Worm (Caenorhabditis elegans) whole organism, L2 larva: Measurements from ENCODE around the gene F43D2.7.

Experiments used
- C34F6.9 ChIP-seq: fragments of 150-350 bp; optimal IDR thresholded peaks from 2 replicates; lab custom pipeline; 2014; ENCODE audit warnings: missing biosample characterization, missing genetic modification characterization
- F13H6.1 ChIP-seq: sonication (generic microtip); optimal IDR thresholded peaks from 2 replicates; lab custom pipeline; 2016; ENCODE audit warnings: missing genetic modification characterization, missing compliant biosample characterization
- R02D3.7 ChIP-seq: fragments of 150-350 bp; optimal IDR thresholded peaks from 2 replicates; lab custom pipeline; 2014; ENCODE audit warnings: missing biosample characterization, missing genetic modification characterization
- alr-1 ChIP-seq: fragments of 150-350 bp; optimal IDR thresholded peaks from 2 replicates; lab custom pipeline; 2014; ENCODE audit warnings: missing biosample characterization, missing genetic modification characterization
- ama-1 ChIP-seq: fragments of 150-350 bp; optimal IDR thresholded peaks from 2 replicates; lab custom pipeline; 2018; ENCODE audit warnings: inconsistent platforms
- blmp-1 ChIP-seq: sonication (generic microtip); optimal IDR thresholded peaks from 2 replicates; lab custom pipeline; 2017; ENCODE audit warnings: missing genetic modification characterization, mild to moderate bottlenecking, missing compliant biosample characterization, antibody characterized with exemption, moderate library complexity; ENCODE audit not compliant: insufficient read depth
- ceh-16 ChIP-seq: fragments of 150-350 bp; optimal IDR thresholded peaks from 2 replicates; lab custom pipeline; 2014; ENCODE audit warnings: missing biosample characterization, missing genetic modification characterization
- ceh-82 ChIP-seq: fragments of 150-350 bp; optimal IDR thresholded peaks from 2 replicates; lab custom pipeline; 2014; ENCODE audit warnings: missing biosample characterization, missing genetic modification characterization
- crh-2 ChIP-seq: sonication (generic microtip); optimal IDR thresholded peaks from 2 replicates; lab custom pipeline; 2017; ENCODE audit warnings: missing biosample characterization, missing genetic modification characterization
- dmd-4 ChIP-seq: sonication (generic microtip); optimal IDR thresholded peaks from 2 replicates; lab custom pipeline; 2017; ENCODE audit warnings: missing biosample characterization, missing genetic modification characterization
- egl-27 ChIP-seq: sonication (generic microtip); optimal IDR thresholded peaks from 3 replicates; lab custom pipeline; 2017; ENCODE audit warnings: missing biosample characterization, missing genetic modification reagents, missing genetic modification characterization
- elt-1 ChIP-seq: fragments of 150-350 bp; optimal IDR thresholded peaks from 2 replicates; lab custom pipeline; 2014; ENCODE audit warnings: missing biosample characterization, missing genetic modification characterization
- elt-3 ChIP-seq: sonication (generic microtip); optimal IDR thresholded peaks from 2 replicates; lab custom pipeline; 2017; ENCODE audit warnings: missing biosample characterization, missing genetic modification characterization
- fos-1 ChIP-seq: fragments of 150-350 bp; optimal IDR thresholded peaks from 2 replicates; lab custom pipeline; 2014; ENCODE audit warnings: missing biosample characterization, missing genetic modification characterization
- gmeb-1 ChIP-seq: fragments of 150-350 bp; optimal IDR thresholded peaks from 2 replicates; lab custom pipeline; 2014; ENCODE audit warnings: missing biosample characterization, missing genetic modification characterization
- lin-11 ChIP-seq: fragments of 150-350 bp; sonication (generic microtip); optimal IDR thresholded peaks from 2 replicates; lab custom pipeline; 2014; ENCODE audit warnings: missing biosample characterization, missing genetic modification characterization, inconsistent platforms, mixed read lengths
- lin-39 ChIP-seq: fragments of 150-350 bp; optimal IDR thresholded peaks from 2 replicates; lab custom pipeline; 2014; ENCODE audit warnings: missing biosample characterization, missing genetic modification reagents, missing genetic modification characterization
- mab-5 ChIP-seq: fragments of 150-350 bp; optimal IDR thresholded peaks from 2 replicates; lab custom pipeline; 2014; ENCODE audit warnings: missing biosample characterization, missing genetic modification characterization
- mbf-1 ChIP-seq: sonication (generic microtip); optimal IDR thresholded peaks from 2 replicates; lab custom pipeline; 2017; ENCODE audit warnings: missing biosample characterization, missing genetic modification characterization
- mdl-1 ChIP-seq, 2 experiments: fragments of 150-350 bp in 1 of 2; sonication (generic microtip) in 1 of 2; optimal IDR thresholded peaks; 2 replicates each; lab custom pipeline; 2017; ENCODE audit warnings: missing biosample characterization in 2 of 2, missing genetic modification characterization in 2 of 2
- nhr-10 ChIP-seq: sonication (generic microtip); optimal IDR thresholded peaks from 2 replicates; lab custom pipeline; 2017; ENCODE audit warnings: missing biosample characterization, missing genetic modification characterization
- nhr-12 ChIP-seq: fragments of 150-350 bp; optimal IDR thresholded peaks from 2 replicates; lab custom pipeline; 2014; ENCODE audit warnings: missing biosample characterization, missing genetic modification characterization
- nhr-129 ChIP-seq: fragments of 150-350 bp; optimal IDR thresholded peaks from 2 replicates; lab custom pipeline; 2014; ENCODE audit warnings: missing biosample characterization, missing genetic modification characterization
- nhr-21 ChIP-seq: fragments of 150-350 bp; optimal IDR thresholded peaks from 2 replicates; lab custom pipeline; 2014; ENCODE audit warnings: missing biosample characterization, missing genetic modification characterization
- nhr-23 ChIP-seq: fragments of 150-350 bp; optimal IDR thresholded peaks from 2 replicates; lab custom pipeline; 2014; ENCODE audit warnings: missing biosample characterization, missing genetic modification reagents, missing genetic modification characterization
- nhr-25 ChIP-seq: fragments of 150-350 bp; sonication (generic microtip); optimal IDR thresholded peaks from 3 replicates; lab custom pipeline; 2014; ENCODE audit warnings: missing biosample characterization, missing genetic modification characterization
- nhr-6 ChIP-seq: fragments of 150-350 bp; optimal IDR thresholded peaks from 2 replicates; lab custom pipeline; 2014; ENCODE audit warnings: missing biosample characterization, missing genetic modification characterization
- nhr-77 ChIP-seq: fragments of 150-350 bp; optimal IDR thresholded peaks from 2 replicates; lab custom pipeline; 2014; ENCODE audit warnings: missing biosample characterization, missing genetic modification characterization
- peb-1 ChIP-seq: fragments of 150-350 bp; optimal IDR thresholded peaks from 2 replicates; lab custom pipeline; 2014; ENCODE audit warnings: missing biosample characterization, missing genetic modification characterization
- sem-4 ChIP-seq: fragments of 150-350 bp; optimal IDR thresholded peaks from 2 replicates; lab custom pipeline; 2014; ENCODE audit warnings: missing biosample characterization, missing genetic modification reagents, missing genetic modification characterization
- skn-1 ChIP-seq: sonication (generic microtip); optimal IDR thresholded peaks from 2 replicates; lab custom pipeline; 2017; ENCODE audit warnings: missing biosample characterization, missing genetic modification characterization
- sma-3 ChIP-seq: sonication (generic microtip); optimal IDR thresholded peaks from 2 replicates; lab custom pipeline; 2016; ENCODE audit warnings: missing genetic modification reagents, missing genetic modification characterization, missing compliant biosample characterization
- sma-9 ChIP-seq, 2 experiments: fragments of 150-350 bp in 1 of 2; sonication (generic microtip) in 1 of 2; optimal IDR thresholded peaks; 2 replicates each; lab custom pipeline; 2014 to 2016; ENCODE audit warnings: missing genetic modification characterization in 2 of 2, mild to moderate bottlenecking in 1 of 2, missing biosample characterization in 1 of 2, missing compliant biosample characterization in 1 of 2, missing genetic modification reagents in 1 of 2, moderate library complexity in 1 of 2
- snpc-4 ChIP-seq: fragments of 150-350 bp; optimal IDR thresholded peaks from 2 replicates; lab custom pipeline; 2014; ENCODE audit warnings: missing biosample characterization, missing genetic modification characterization
- unc-55 ChIP-seq: fragments of 150-350 bp; sonication (generic microtip); optimal IDR thresholded peaks from 3 replicates; lab custom pipeline; 2014; ENCODE audit warnings: missing biosample characterization, missing genetic modification reagents, missing genetic modification characterization
- unc-62 ChIP-seq: fragments of 150-350 bp; optimal IDR thresholded peaks from 2 replicates; lab custom pipeline; 2014; ENCODE audit warnings: missing biosample characterization, missing genetic modification reagents, missing genetic modification characterization
- ztf-1 ChIP-seq: fragments of 200-800 bp; sonication (Bioruptor generic); conservative IDR thresholded peaks from 2 replicates; pipeline ENCODE4 v1.3.6; 2022; ENCODE audit warnings: missing genetic modification characterization, missing compliant biosample characterization
- ztf-4 ChIP-seq: fragments of 150-350 bp; optimal IDR thresholded peaks from 2 replicates; lab custom pipeline; 2014; ENCODE audit warnings: missing biosample characterization, missing genetic modification characterization

Gene F43D2.7

ce11 chrV:14663006-14663405, 23.0 kb upstream of the F43D2.7 start, which contains the start of gene C47E8.9:
Gene C47E8.9 (plus strand): TSS chrV:14663306.
- no peak for TF ChIP-seq alr-1 (tag; lab: Kevin White, UChicago)
- TF ChIP-seq ztf-4 = no peak
- no peak for TF ChIP-seq nhr-12
- no peak for TF ChIP-seq sem-4 (tag; lab: Kevin White, UChicago)
- TF ChIP-seq peb-1 (tag; lab: Kevin White, UChicago) = no peak
- TF ChIP-seq nhr-6 (tag; lab: Kevin White, UChicago) = no peak
- TF ChIP-seq snpc-4 (tag; lab: Kevin White, UChicago) = no peak
- TF ChIP-seq nhr-10 (tag; lab: Kevin White, UChicago) = no peak

- TF ChIP-seq C34F6.9 (tag; lab: Kevin White, UChicago) (no peak), F13H6.1 (tag; lab: Kevin White, UChicago) (peak; percentile 11), egl-27 (tag; lab: Kevin White, UChicago) (peak; percentile 29), nhr-129 (tag; lab: Kevin White, UChicago) (peak; percentile 57), sma-3 (GFP tag; lab: Kevin White, UChicago) (peak; percentile 85), gmeb-1 (tag; lab: Kevin White, UChicago) (peak; percentile 53), fos-1 (tag; lab: Kevin White, UChicago) (peak; percentile 11), nhr-25 (tag; lab: Kevin White, UChicago) (peak; percentile 93), skn-1 (tag; lab: Kevin White, UChicago) (no peak), lin-11 (no peak), mab-5 (tag; lab: Kevin White, UChicago) (peak; percentile 82), nhr-21 (tag; lab: Kevin White, UChicago) (peak; percentile 95), snpc-4 (tag; lab: Kevin White, UChicago) (no peak), alr-1 (tag; lab: Kevin White, UChicago) (no peak), lin-39 (tag; lab: Kevin White, UChicago) (no peak), R02D3.7 (no peak), sma-9 (GFP tag; optimal IDR thresholded peaks at IDR 0.05; lab: Kevin White, UChicago) (peak; percentile 92), sma-9 (tag; optimal IDR thresholded peaks at IDR 0.05; lab: Kevin White, UChicago) (no peak), unc-62 (GFP tag; lab: Kevin White, UChicago) (no peak), nhr-10 (tag; lab: Kevin White, UChicago) (no peak), ztf-1 (GFP tag; lab: Robert Waterston, UW) (no peak), blmp-1 (tag; lab: Kevin White, UChicago) (peak; percentile 92), mdl-1 (tag; optimal IDR thresholded peaks at IDR 0.05; lab: Kevin White, UChicago) (peak; percentile 65 to 68)
Measured at ce11 chrV:14660608-14661355, 20.8 kb upstream of the F43D2.7 start, which contains the start of gene srh-17. Gene srh-17 (plus strand): TSS chrV:14661305.

ce11 chrV:14659595-14659994, 19.6 kb upstream of the F43D2.7 start:
- TF ChIP-seq dmd-4 (tag; lab: Kevin White, UChicago) = no peak
- TF ChIP-seq F13H6.1 (tag; lab: Kevin White, UChicago) = no peak
- no peak for TF ChIP-seq mbf-1 (tag; lab: Kevin White, UChicago)
- no peak for TF ChIP-seq nhr-25 (tag; lab: Kevin White, UChicago)
- TF ChIP-seq, all 48 proteins: peak for 0

- TF ChIP-seq elt-3 (tag; lab: Kevin White, UChicago) (no peak), crh-2 (tag; lab: Kevin White, UChicago) (no peak), lin-11 (no peak), nhr-129 (tag; lab: Kevin White, UChicago) (no peak), sma-9 (GFP tag; optimal IDR thresholded peaks at IDR 0.05; lab: Kevin White, UChicago) (peak; percentile 32), sma-9 (tag; optimal IDR thresholded peaks at IDR 0.05; lab: Kevin White, UChicago) (no peak), unc-55 (GFP tag; lab: Kevin White, UChicago) (no peak), C34F6.9 (tag; lab: Kevin White, UChicago) (no peak), fos-1 (tag; lab: Kevin White, UChicago) (peak; percentile 4), ceh-16 (tag; lab: Kevin White, UChicago) (no peak), sem-4 (tag; lab: Kevin White, UChicago) (no peak), mab-5 (tag; lab: Kevin White, UChicago) (no peak), ceh-82 (tag; lab: Kevin White, UChicago) (no peak), ama-1 (lab: Kevin White, UChicago) (no peak), nhr-77 (tag; lab: Kevin White, UChicago) (no peak), nhr-21 (tag; lab: Kevin White, UChicago) (peak; percentile 8), elt-1 (no peak), nhr-23 (tag; lab: Kevin White, UChicago) (no peak)
Measured at ce11 chrV:14658131-14658530, 18.2 kb upstream of the F43D2.7 start, which contains the start of gene slc-25A29. Gene slc-25A29 (minus strand): TSS chrV:14658175.
